Worm (Caenorhabditis elegans) whole organism, late embryonic: ENCODE measurements around the gene hum-6.

Experiments
- C08G9.2 ChIP-seq: sonication (generic microtip); optimal IDR thresholded peaks from 2 replicates; lab custom pipeline; 2016; ENCODE audit warnings: mild to moderate bottlenecking, missing genetic modification characterization, moderate library complexity, missing compliant biosample characterization
- F13H6.1 ChIP-seq: sonication (generic microtip); optimal IDR thresholded peaks from 2 replicates; lab custom pipeline; 2016; ENCODE audit warnings: missing genetic modification characterization, missing compliant biosample characterization
- K02D7.2 ChIP-seq: sonication (generic microtip); optimal IDR thresholded peaks from 2 replicates; lab custom pipeline; 2017; ENCODE audit warnings: mild to moderate bottlenecking, missing genetic modification characterization, missing compliant biosample characterization
- K09A11.1 ChIP-seq: sonication (generic microtip); optimal IDR thresholded peaks from 2 replicates; lab custom pipeline; 2017; ENCODE audit warnings: antibody characterized with exemption, mild to moderate bottlenecking, missing genetic modification characterization, missing compliant biosample characterization; ENCODE audit not compliant: insufficient read depth
- Y22D7AL.16 ChIP-seq: sonication (generic microtip); optimal IDR thresholded peaks from 2 replicates; lab custom pipeline; 2016; ENCODE audit warnings: missing genetic modification characterization, missing compliant biosample characterization
- ahr-1 ChIP-seq: sonication (generic microtip); optimal IDR thresholded peaks from 2 replicates; lab custom pipeline; 2016; ENCODE audit warnings: missing genetic modification characterization, missing compliant biosample characterization
- ama-1 ChIP-seq: fragments of 150-350 bp; optimal IDR thresholded peaks from 2 replicates; lab custom pipeline; 2014
- ceh-14 ChIP-seq: sonication (generic microtip); optimal IDR thresholded peaks from 2 replicates; lab custom pipeline; 2016; ENCODE audit warnings: missing genotype, missing genetic modification characterization, missing compliant biosample characterization
- ceh-18 ChIP-seq: sonication (generic microtip); optimal IDR thresholded peaks from 2 replicates; lab custom pipeline; 2016; ENCODE audit warnings: missing genetic modification characterization, missing compliant biosample characterization
- ceh-22 ChIP-seq: sonication (generic microtip); optimal IDR thresholded peaks from 2 replicates; lab custom pipeline; 2017; ENCODE audit warnings: missing biosample characterization, missing genetic modification characterization
- ceh-24 ChIP-seq: sonication (generic microtip); optimal IDR thresholded peaks from 2 replicates; lab custom pipeline; 2016; ENCODE audit warnings: mild to moderate bottlenecking, missing genetic modification characterization, missing compliant biosample characterization
- ceh-30 ChIP-seq: fragments of 150-350 bp; optimal IDR thresholded peaks from 2 replicates; lab custom pipeline; 2014; ENCODE audit warnings: missing biosample characterization, missing genetic modification characterization
- ceh-31 ChIP-seq: sonication (generic microtip); optimal IDR thresholded peaks from 2 replicates; lab custom pipeline; 2016; ENCODE audit warnings: missing genetic modification characterization, missing compliant biosample characterization
- ceh-45 ChIP-seq: fragments of 200-800 bp; sonication (Bioruptor generic); IDR thresholded peaks from 2 replicates; pipeline ENCODE4 v1.3.6; 2022; ENCODE audit warnings: missing genetic modification reagents, missing genetic modification characterization, missing compliant biosample characterization
- ceh-48 ChIP-seq: sonication (generic microtip); optimal IDR thresholded peaks from 2 replicates; lab custom pipeline; 2016; ENCODE audit warnings: missing genetic modification characterization, inconsistent platforms, missing compliant biosample characterization
- che-1 ChIP-seq: sonication (generic microtip); optimal IDR thresholded peaks from 2 replicates; lab custom pipeline; 2016; ENCODE audit warnings: mild to moderate bottlenecking, missing genetic modification characterization, missing compliant biosample characterization
- dmd-4 ChIP-seq: sonication (generic microtip); optimal IDR thresholded peaks from 2 replicates; lab custom pipeline; 2016; ENCODE audit warnings: borderline replicate concordance, missing genetic modification characterization, missing compliant biosample characterization
- dve-1 ChIP-seq: sonication (generic microtip); optimal IDR thresholded peaks from 2 replicates; lab custom pipeline; 2017; ENCODE audit warnings: antibody characterized with exemption, mild to moderate bottlenecking, missing genetic modification characterization, missing compliant biosample characterization
- elt-2 ChIP-seq: sonication (generic microtip); optimal IDR thresholded peaks from 2 replicates; lab custom pipeline; 2016; ENCODE audit warnings: missing genetic modification reagents, missing genetic modification characterization, missing compliant biosample characterization
- elt-4 ChIP-seq: sonication (generic microtip); optimal IDR thresholded peaks from 2 replicates; lab custom pipeline; 2016; ENCODE audit warnings: missing genetic modification characterization, missing compliant biosample characterization
- ets-4 ChIP-seq: sonication (generic microtip); optimal IDR thresholded peaks from 2 replicates; lab custom pipeline; 2016; ENCODE audit warnings: missing genetic modification characterization, missing compliant biosample characterization
- fax-1 ChIP-seq: sonication (generic microtip); optimal IDR thresholded peaks from 2 replicates; lab custom pipeline; 2016; ENCODE audit warnings: missing genotype, missing genetic modification characterization, missing compliant biosample characterization
- fkh-10 ChIP-seq: fragments of 150-350 bp; optimal IDR thresholded peaks from 2 replicates; lab custom pipeline; 2014; ENCODE audit warnings: missing biosample characterization, missing genetic modification reagents, missing genetic modification characterization
- fkh-6 ChIP-seq: sonication (generic microtip); optimal IDR thresholded peaks from 2 replicates; lab custom pipeline; 2016; ENCODE audit warnings: missing genetic modification characterization, missing compliant biosample characterization
- gmeb-2 ChIP-seq: sonication (generic microtip); optimal IDR thresholded peaks from 2 replicates; lab custom pipeline; 2016; ENCODE audit warnings: missing genetic modification characterization, inconsistent platforms, missing compliant biosample characterization
- hlh-30 ChIP-seq: sonication (generic microtip); optimal IDR thresholded peaks from 2 replicates; lab custom pipeline; 2017; ENCODE audit warnings: antibody characterized with exemption, missing genetic modification characterization, missing compliant biosample characterization; ENCODE audit not compliant: insufficient read depth
- hlh-6 ChIP-seq: sonication (generic microtip); optimal IDR thresholded peaks from 2 replicates; lab custom pipeline; 2016; ENCODE audit warnings: missing genotype, missing genetic modification characterization, missing compliant biosample characterization
- lim-6 ChIP-seq: sonication (generic microtip); optimal IDR thresholded peaks from 2 replicates; lab custom pipeline; 2016; ENCODE audit warnings: missing genetic modification characterization, missing compliant biosample characterization
- lin-11 ChIP-seq: fragments of 200-800 bp; sonication (Bioruptor generic); optimal IDR thresholded peaks from 2 replicates; lab custom pipeline; 2018; ENCODE audit warnings: mild to moderate bottlenecking, missing genetic modification characterization, missing compliant biosample characterization
- madf-2 ChIP-seq: sonication (generic microtip); optimal IDR thresholded peaks from 2 replicates; lab custom pipeline; 2017; ENCODE audit warnings: missing genetic modification characterization, missing compliant biosample characterization
- odd-2 ChIP-seq: sonication (generic microtip); optimal IDR thresholded peaks from 2 replicates; lab custom pipeline; 2017; ENCODE audit warnings: antibody characterized with exemption, mild to moderate bottlenecking, missing genetic modification characterization, missing compliant biosample characterization
- pag-3 ChIP-seq: sonication (generic microtip); optimal IDR thresholded peaks from 2 replicates; lab custom pipeline; 2016; ENCODE audit warnings: missing compliant biosample characterization, missing genetic modification characterization, borderline replicate concordance
- pat-9 ChIP-seq: fragments of 200-800 bp; sonication (Bioruptor generic); optimal IDR thresholded peaks from 2 replicates; lab custom pipeline; 2018; ENCODE audit warnings: mild to moderate bottlenecking, missing genetic modification characterization, moderate library complexity, missing compliant biosample characterization
- pax-1 ChIP-seq: fragments of 150-350 bp; optimal IDR thresholded peaks from 2 replicates; lab custom pipeline; 2014; ENCODE audit warnings: missing biosample characterization, missing genetic modification characterization
- pha-2 ChIP-seq: sonication (generic microtip); optimal IDR thresholded peaks from 2 replicates; lab custom pipeline; 2017; ENCODE audit warnings: mild to moderate bottlenecking, missing genetic modification characterization, missing compliant biosample characterization
- pqm-1 ChIP-seq: sonication (generic microtip); optimal IDR thresholded peaks from 2 replicates; lab custom pipeline; 2016; ENCODE audit warnings: missing genetic modification characterization, missing compliant biosample characterization
- pros-1 ChIP-seq: fragments of 150-350 bp; optimal IDR thresholded peaks from 2 replicates; lab custom pipeline; 2014; ENCODE audit warnings: missing biosample characterization, missing genetic modification reagents, missing genetic modification characterization
- ref-2 ChIP-seq: sonication (generic microtip); optimal IDR thresholded peaks from 2 replicates; lab custom pipeline; 2016; ENCODE audit warnings: missing genetic modification characterization, missing compliant biosample characterization
- sdc-2 ChIP-seq: sonication (generic microtip); optimal IDR thresholded peaks from 2 replicates; lab custom pipeline; 2016; ENCODE audit warnings: missing genotype, missing genetic modification characterization, missing compliant biosample characterization
- syd-9 ChIP-seq: sonication (generic microtip); optimal IDR thresholded peaks from 2 replicates; lab custom pipeline; 2016; ENCODE audit warnings: mild to moderate bottlenecking, missing genetic modification characterization, moderate library complexity, missing compliant biosample characterization
- tbx-7 ChIP-seq: sonication (generic microtip); optimal IDR thresholded peaks from 2 replicates; lab custom pipeline; 2016; ENCODE audit warnings: missing genotype, missing genetic modification characterization, missing compliant biosample characterization
- unc-3 ChIP-seq, 2 experiments: fragments of 200-800 bp in 1 of 2; sonication (Bioruptor generic) in 1 of 2; sonication (generic microtip) in 1 of 2; conservative IDR thresholded peaks in 1 of 2; optimal IDR thresholded peaks in 1 of 2; 2 replicates each; pipeline versions ENCODE4 v1.3.6 to Lab custom; 2016 to 2022; ENCODE audit warnings: missing compliant biosample characterization in 2 of 2, missing genetic modification characterization in 2 of 2, missing genetic modification reagents in 1 of 2
- unc-42 ChIP-seq: sonication (generic microtip); optimal IDR thresholded peaks from 2 replicates; lab custom pipeline; 2016; ENCODE audit warnings: missing genotype, missing genetic modification characterization, missing compliant biosample characterization
- unc-55 ChIP-seq: sonication (generic microtip); optimal IDR thresholded peaks from 2 replicates; lab custom pipeline; 2017; ENCODE audit warnings: missing biosample characterization, missing genetic modification reagents, missing genetic modification characterization
- unc-86 ChIP-seq: sonication (generic microtip); optimal IDR thresholded peaks from 2 replicates; lab custom pipeline; 2016; ENCODE audit warnings: missing genetic modification characterization, missing compliant biosample characterization
- zip-5 ChIP-seq: sonication (generic microtip); optimal IDR thresholded peaks from 2 replicates; lab custom pipeline; 2016; ENCODE audit warnings: missing genetic modification characterization, missing compliant biosample characterization

The hum-6 gene

ce11 chrX:2344104-2344503, 41.2 kb downstream of the hum-6 start:
- TF ChIP-seq K09A11.1 = no peak
- TF ChIP-seq fax-1 (tag; lab: Kevin White, UChicago) = no peak
- TF ChIP-seq madf-2 (tag; lab: Kevin White, UChicago) = no peak
- no peak for TF ChIP-seq F13H6.1 (tag; lab: Kevin White, UChicago)
- no peak for TF ChIP-seq sdc-2
- no peak for TF ChIP-seq hlh-6 (tag; lab: Kevin White, UChicago)
- no peak for TF ChIP-seq gmeb-2 (tag; lab: Kevin White, UChicago)
- TF ChIP-seq ceh-48 (tag; lab: Kevin White, UChicago) = no peak
- TF ChIP-seq elt-4 (tag; lab: Kevin White, UChicago) = no peak
- no peak for TF ChIP-seq dve-1 (tag; lab: Kevin White, UChicago)

ce11 chrX:2344666-2345065, 41.8 kb downstream of the hum-6 start, which contains the start of gene nlp-2:
TSS of gene nlp-2 (minus strand) at chrX:2344766.
- no peak for TF ChIP-seq pqm-1
- TF ChIP-seq K02D7.2 (tag; lab: Kevin White, UChicago) = no peak
- TF ChIP-seq ceh-31 (tag; lab: Kevin White, UChicago) = no peak
- no peak for TF ChIP-seq ets-4
- TF ChIP-seq pha-2 (tag; lab: Kevin White, UChicago) = no peak
- no peak for TF ChIP-seq lin-11 (tag; lab: Kevin White, UChicago)
- no peak for TF ChIP-seq hlh-30 (tag; lab: Kevin White, UChicago)
- TF ChIP-seq lim-6 = no peak
- TF ChIP-seq ahr-1 (tag; lab: Kevin White, UChicago) = no peak
- no peak for TF ChIP-seq unc-86 (tag; lab: Kevin White, UChicago)
- no peak for TF ChIP-seq unc-3 (GFP tag; conservative IDR thresholded peaks at IDR 0.05; lab: Robert Waterston, UW)
- TF ChIP-seq unc-3 (tag; optimal IDR thresholded peaks at IDR 0.05; lab: Kevin White, UChicago) = no peak
- no peak for TF ChIP-seq ceh-48 (tag; lab: Kevin White, UChicago)
- TF ChIP-seq ceh-18 (tag; lab: Kevin White, UChicago) = no peak
- TF ChIP-seq tbx-7 (tag; lab: Kevin White, UChicago) = no peak
- TF ChIP-seq pax-1 (tag; lab: Kevin White, UChicago) = no peak
- TF ChIP-seq fkh-6 (tag; lab: Kevin White, UChicago) = no peak
- TF ChIP-seq ceh-24 (tag; lab: Kevin White, UChicago) = no peak

- TF ChIP-seq ceh-30 (tag; lab: Kevin White, UChicago) (no peak), lin-11 (tag; lab: Kevin White, UChicago) (no peak), ceh-18 (tag; lab: Kevin White, UChicago) (peak; percentile 8), ceh-45 (GFP tag; lab: Robert Waterston, UW) (no peak), F13H6.1 (tag; lab: Kevin White, UChicago) (no peak), C08G9.2 (no peak), syd-9 (tag; lab: Kevin White, UChicago) (no peak), dmd-4 (tag; lab: Kevin White, UChicago) (no peak), pros-1 (tag; lab: Kevin White, UChicago) (no peak), unc-55 (peak; percentile 47)
Observed at ce11 chrX:2347962-2348361, 45.1 kb downstream of the hum-6 start.

ce11 chrX:2352929-2353328, 50.0 kb downstream of the hum-6 start:
- TF ChIP-seq fkh-10 (GFP tag; lab: Kevin White, UChicago) (no peak), K02D7.2 (tag; lab: Kevin White, UChicago) (no peak), zip-5 (tag; lab: Kevin White, UChicago) (no peak), che-1 (tag; lab: Kevin White, UChicago) (no peak), ama-1 (no peak), ceh-30 (tag; lab: Kevin White, UChicago) (no peak), F13H6.1 (tag; lab: Kevin White, UChicago) (no peak), odd-2 (no peak), Y22D7AL.16 (no peak), ceh-14 (tag; lab: Kevin White, UChicago) (no peak), ceh-22 (tag; lab: Kevin White, UChicago) (no peak), ceh-31 (tag; lab: Kevin White, UChicago) (no peak), unc-3 (GFP tag; conservative IDR thresholded peaks at IDR 0.05; lab: Robert Waterston, UW) (no peak), unc-3 (tag; optimal IDR thresholded peaks at IDR 0.05; lab: Kevin White, UChicago) (no peak), ref-2 (tag; lab: Kevin White, UChicago) (no peak), elt-4 (tag; lab: Kevin White, UChicago) (no peak), elt-2 (tag; lab: Kevin White, UChicago) (no peak), unc-42 (no peak), pat-9 (no peak), fax-1 (tag; lab: Kevin White, UChicago) (no peak), pag-3 (tag; lab: Kevin White, UChicago) (no peak)
